Fruit fly (Drosophila melanogaster) whole organism, embryonic: ENCODE data around the gene CG7557.

Experiments
- Antp ChIP-seq: fragments of 200-800 bp; sonication (Bioruptor generic); optimal IDR thresholded peaks from 3 replicates; lab custom pipeline; 2016; ENCODE audit warnings: missing biosample characterization, missing genetic modification characterization
- Bteb2 ChIP-seq: fragments of 200-800 bp; sonication (Bioruptor generic); optimal IDR thresholded peaks from 2 replicates; lab custom pipeline; 2016; ENCODE audit warnings: missing biosample characterization, missing genetic modification characterization
- CG10209 ChIP-seq: fragments of 200-800 bp; sonication (Bioruptor generic); optimal IDR thresholded peaks from 3 replicates; lab custom pipeline; 2017; ENCODE audit warnings: missing biosample characterization, mild to moderate bottlenecking, missing genetic modification characterization, missing genetic modification reagents
- CG10565 ChIP-seq: fragments of 200-800 bp; sonication (Bioruptor generic); optimal IDR thresholded peaks from 3 replicates; lab custom pipeline; 2016; ENCODE audit warnings: missing biosample characterization, mild to moderate bottlenecking, missing genetic modification characterization
- CG12219 ChIP-seq: fragments of 200-800 bp; sonication (Bioruptor generic); optimal IDR thresholded peaks from 3 replicates; lab custom pipeline; 2018; ENCODE audit warnings: missing biosample characterization, mild to moderate bottlenecking, missing genetic modification characterization
- CG13287 ChIP-seq: fragments of 200-800 bp; sonication (Bioruptor generic); IDR thresholded peaks from 2 replicates; pipeline ENCODE4 v1.3.6; 2022; ENCODE audit warnings: missing biosample characterization, missing genetic modification characterization; ENCODE audit not compliant: partially characterized antibody
- CG14965 ChIP-seq: fragments of 200-800 bp; sonication (Bioruptor generic); optimal IDR thresholded peaks from 2 replicates; lab custom pipeline; 2016; ENCODE audit warnings: missing biosample characterization, missing genetic modification characterization, borderline replicate concordance
- CG15011 ChIP-seq: fragments of 200-800 bp; sonication (Bioruptor generic); optimal IDR thresholded peaks from 3 replicates; lab custom pipeline; 2018; ENCODE audit warnings: missing biosample characterization, mild to moderate bottlenecking, missing genetic modification characterization
- CG15696 ChIP-seq: fragments of 200-800 bp; sonication (Bioruptor generic); optimal IDR thresholded peaks from 2 replicates; lab custom pipeline; 2019; ENCODE audit warnings: missing biosample characterization, mild to moderate bottlenecking, missing genetic modification characterization, moderate library complexity
- CG1603 ChIP-seq: fragments of 200-800 bp; sonication (Bioruptor generic); optimal IDR thresholded peaks from 2 replicates; lab custom pipeline; 2019; ENCODE audit warnings: missing biosample characterization, mild to moderate bottlenecking, missing genetic modification characterization, moderate library complexity
- CG1647 ChIP-seq: fragments of 200-800 bp; sonication (Bioruptor generic); optimal IDR thresholded peaks from 3 replicates; lab custom pipeline; 2016; ENCODE audit warnings: missing biosample characterization, missing genetic modification characterization
- CG17912 ChIP-seq: fragments of 200-800 bp; sonication (Bioruptor generic); optimal IDR thresholded peaks from 2 replicates; lab custom pipeline; 2018; ENCODE audit warnings: missing biosample characterization, mild to moderate bottlenecking, missing genetic modification characterization
- CG30431 ChIP-seq: fragments of 200-800 bp; sonication (Bioruptor generic); optimal IDR thresholded peaks from 2 replicates; lab custom pipeline; 2017; ENCODE audit warnings: missing biosample characterization, missing genetic modification characterization
- CG3281 ChIP-seq: fragments of 200-800 bp; sonication (Bioruptor generic); optimal IDR thresholded peaks from 3 replicates; lab custom pipeline; 2017; ENCODE audit warnings: missing biosample characterization, mild to moderate bottlenecking, missing genetic modification characterization
- CG34224 ChIP-seq: fragments of 200-800 bp; sonication (Bioruptor generic); IDR thresholded peaks from 3 replicates; pipeline ENCODE4 v1.3.6; 2022; ENCODE audit warnings: missing biosample characterization, missing genetic modification characterization; ENCODE audit not compliant: partially characterized antibody
- CG4424 ChIP-seq: fragments of 200-800 bp; sonication (Bioruptor generic); optimal IDR thresholded peaks from 3 replicates; lab custom pipeline; 2016; ENCODE audit warnings: missing biosample characterization, missing genetic modification characterization
- CG5180 ChIP-seq: fragments of 200-800 bp; sonication (Bioruptor generic); optimal IDR thresholded peaks from 3 replicates; lab custom pipeline; 2017; ENCODE audit warnings: missing biosample characterization, missing genetic modification characterization, mild to moderate bottlenecking, moderate library complexity, missing genetic modification reagents
- CG7357 ChIP-seq: fragments of 200-800 bp; sonication (Bioruptor generic); IDR thresholded peaks from 3 replicates; pipeline ENCODE4 v1.3.6; 2022; ENCODE audit warnings: missing biosample characterization, missing genetic modification characterization
- CG7372 ChIP-seq: fragments of 200-800 bp; sonication (Bioruptor generic); IDR thresholded peaks from 2 replicates; pipeline ENCODE4 v1.3.6; 2022; ENCODE audit warnings: missing biosample characterization, missing genetic modification characterization
- CG7963 ChIP-seq: fragments of 200-800 bp; sonication (Bioruptor generic); IDR thresholded peaks from 3 replicates; pipeline ENCODE4 v1.3.6; 2022; ENCODE audit warnings: missing biosample characterization, missing genetic modification characterization; ENCODE audit not compliant: partially characterized antibody
- CG8290 ChIP-seq, 3 experiments: fragments of 200-800 bp; sonication (Bioruptor generic); optimal IDR thresholded peaks; 2 replicates each; lab custom pipeline; 2016 to 2019; ENCODE audit warnings: missing biosample characterization in 3 of 3, missing genetic modification characterization in 3 of 3, mild to moderate bottlenecking in 2 of 3, moderate library complexity in 1 of 3
- CG9609 ChIP-seq: fragments of 200-800 bp; sonication (Bioruptor generic); optimal IDR thresholded peaks from 3 replicates; lab custom pipeline; 2016; ENCODE audit warnings: missing biosample characterization, missing genetic modification characterization
- CG9797 ChIP-seq: fragments of 200-800 bp; sonication (Bioruptor generic); optimal IDR thresholded peaks from 3 replicates; lab custom pipeline; 2018; ENCODE audit warnings: missing biosample characterization, mild to moderate bottlenecking, missing genetic modification characterization
- Doc2 ChIP-seq: fragments of 200-800 bp; sonication (Bioruptor generic); IDR thresholded peaks from 2 replicates; pipeline ENCODE4 v1.3.6; 2022; ENCODE audit warnings: missing biosample characterization, missing genetic modification characterization
- Dref ChIP-seq: fragments of 200-800 bp; sonication (Bioruptor generic); IDR thresholded peaks from 2 replicates; pipeline ENCODE4 v1.3.6; 2022; ENCODE audit warnings: missing biosample characterization, missing genetic modification characterization
- H2.0 ChIP-seq: fragments of 200-800 bp; sonication (Bioruptor generic); IDR thresholded peaks from 2 replicates; pipeline ENCODE4 v1.3.6; 2022; ENCODE audit warnings: missing biosample characterization, missing genetic modification characterization
- HLH3B ChIP-seq: fragments of 200-800 bp; sonication (Bioruptor generic); IDR thresholded peaks from 2 replicates; pipeline ENCODE4 v1.3.6; 2022; ENCODE audit warnings: missing biosample characterization, missing genetic modification characterization
- Hey ChIP-seq: fragments of 200-800 bp; sonication (Bioruptor generic); optimal IDR thresholded peaks from 3 replicates; lab custom pipeline; 2018; ENCODE audit warnings: missing biosample characterization, mild to moderate bottlenecking, missing genetic modification characterization
- Nf-YA ChIP-seq: fragments of 200-800 bp; sonication (Bioruptor generic); IDR thresholded peaks from 2 replicates; pipeline ENCODE4 v1.3.6; 2022; ENCODE audit warnings: missing biosample characterization, missing genetic modification characterization
- Pdp1 ChIP-seq, 2 experiments: fragments of 200-800 bp; sonication (Bioruptor generic); optimal IDR thresholded peaks; 3 replicates each; lab custom pipeline; 2016; ENCODE audit warnings: missing biosample characterization in 2 of 2, missing genetic modification characterization in 2 of 2, mild to moderate bottlenecking in 1 of 2, moderate library complexity in 1 of 2
- Rfx ChIP-seq: fragments of 200-800 bp; sonication (Bioruptor generic); IDR thresholded peaks from 2 replicates; pipeline ENCODE4 v1.3.6; 2022; ENCODE audit warnings: missing biosample characterization, missing genetic modification characterization
- Sox100B ChIP-seq: fragments of 200-800 bp; sonication (Bioruptor generic); optimal IDR thresholded peaks from 3 replicates; lab custom pipeline; 2018; ENCODE audit warnings: missing biosample characterization, mild to moderate bottlenecking, missing genetic modification characterization
- Taf1 ChIP-seq: fragments of 200-800 bp; sonication (Bioruptor generic); IDR thresholded peaks from 2 replicates; pipeline ENCODE4 v1.3.6; 2022; ENCODE audit warnings: missing biosample characterization, missing genetic modification characterization
- Trl ChIP-seq, 3 experiments: fragments of >200 bp in 2 of 3; fragments of 200-800 bp in 1 of 3; sonication (Bioruptor generic) in 1 of 3; optimal IDR thresholded peaks; 2 replicates in 1 of 3; 3 replicates in 2 of 3; lab custom pipeline; 2016 to 2017; ENCODE audit warnings: missing biosample characterization in 1 of 3, missing genetic modification characterization in 1 of 3
- br ChIP-seq: fragments of >200 bp; optimal IDR thresholded peaks from 2 replicates; lab custom pipeline; 2017
- ci ChIP-seq: fragments of 200-800 bp; sonication (Bioruptor generic); IDR thresholded peaks from 3 replicates; pipeline ENCODE4 v1.3.6; 2022; ENCODE audit warnings: missing biosample characterization, missing genetic modification characterization
- dati ChIP-seq: fragments of 200-800 bp; sonication (Bioruptor generic); IDR thresholded peaks from 2 replicates; pipeline ENCODE4 v1.3.6; 2022; ENCODE audit warnings: missing biosample characterization, missing genetic modification characterization
- en ChIP-seq: fragments of 200-800 bp; sonication (Bioruptor generic); optimal IDR thresholded peaks from 2 replicates; lab custom pipeline; 2016; ENCODE audit warnings: missing biosample characterization, missing genetic modification characterization
- fd64A ChIP-seq: fragments of 200-800 bp; sonication (Bioruptor generic); optimal IDR thresholded peaks from 3 replicates; lab custom pipeline; 2018; ENCODE audit warnings: missing biosample characterization, mild to moderate bottlenecking, missing genetic modification characterization
- ham ChIP-seq: fragments of 200-800 bp; sonication (Bioruptor generic); IDR thresholded peaks from 2 replicates; pipeline ENCODE4 v1.3.6; 2022; ENCODE audit warnings: missing biosample characterization, missing genetic modification characterization
- nau ChIP-seq: fragments of 200-800 bp; sonication (Bioruptor generic); optimal IDR thresholded peaks from 3 replicates; lab custom pipeline; 2017; ENCODE audit warnings: missing biosample characterization, mild to moderate bottlenecking, missing genetic modification characterization, missing genetic modification reagents
- nmo ChIP-seq: fragments of 200-800 bp; sonication (Bioruptor generic); optimal IDR thresholded peaks from 2 replicates; lab custom pipeline; 2018; ENCODE audit warnings: missing biosample characterization, mild to moderate bottlenecking, missing genetic modification characterization, moderate library complexity
- prd ChIP-seq, 3 experiments: fragments of >200 bp in 2 of 3; fragments of 200-800 bp in 1 of 3; sonication (Bioruptor generic) in 1 of 3; optimal IDR thresholded peaks in 2 of 3; IDR thresholded peaks in 1 of 3; 2 replicates in 2 of 3; 3 replicates in 1 of 3; pipeline versions ENCODE4 v1.3.6 to Lab custom; 2017 to 2022; ENCODE audit warnings: missing biosample characterization in 1 of 3, missing genetic modification characterization in 1 of 3
- repo ChIP-seq: fragments of 200-800 bp; sonication (Bioruptor generic); optimal IDR thresholded peaks from 2 replicates; lab custom pipeline; 2016; ENCODE audit warnings: missing biosample characterization, missing genetic modification characterization
- rib ChIP-seq: fragments of 200-800 bp; sonication (Bioruptor generic); IDR thresholded peaks from 2 replicates; pipeline ENCODE4 v1.3.6; 2022; ENCODE audit warnings: missing biosample characterization, missing genetic modification characterization
- sens ChIP-seq: fragments of 200-800 bp; sonication (Bioruptor generic); peaks from one replicate; lab custom pipeline; 2016; ENCODE audit warnings: missing biosample characterization, missing genetic modification characterization
- sim ChIP-seq: fragments of 200-800 bp; sonication (Bioruptor generic); IDR thresholded peaks from 2 replicates; pipeline ENCODE4 v1.3.6; 2022; ENCODE audit warnings: missing biosample characterization, missing genetic modification characterization
- sqz ChIP-seq: fragments of 200-800 bp; sonication (Bioruptor generic); optimal IDR thresholded peaks from 3 replicates; lab custom pipeline; 2018; ENCODE audit warnings: missing biosample characterization, mild to moderate bottlenecking, missing genetic modification characterization
- ssp ChIP-seq: fragments of 200-800 bp; sonication (Bioruptor generic); IDR thresholded peaks from 2 replicates; pipeline ENCODE4 v1.3.6; 2022; ENCODE audit warnings: missing biosample characterization, missing genetic modification characterization
- wor ChIP-seq: fragments of 200-800 bp; sonication (Bioruptor generic); IDR thresholded peaks from 2 replicates; pipeline ENCODE4 v1.3.6; 2022; ENCODE audit warnings: missing biosample characterization, missing genetic modification characterization
- zen2 ChIP-seq: fragments of 200-800 bp; sonication (Bioruptor generic); IDR thresholded peaks from 3 replicates; pipeline ENCODE4 v1.3.6; 2022; ENCODE audit warnings: missing biosample characterization, missing genetic modification characterization; ENCODE audit not compliant: partially characterized antibody

The CG7557 gene

dm6 chr3L:11429695-11430094, 15.3 kb upstream of the CG7557 start (continued):
- peak; percentile 43 for TF ChIP-seq CG30431 (GFP tag; lab: Kevin White, UChicago)
- no peak for TF ChIP-seq dati (GFP tag; lab: Robert Waterston, UW)
- TF ChIP-seq CG13287 (GFP tag; lab: Robert Waterston, UW), result no peak
- no peak for TF ChIP-seq CG17912 (GFP tag; lab: Kevin White, UChicago)
- no peak for TF ChIP-seq H2.0 (GFP tag; lab: Robert Waterston, UW)
- no peak for TF ChIP-seq br (lab: Kevin White, UChicago)
- no peak for TF ChIP-seq HLH3B (GFP tag; lab: Robert Waterston, UW)
- no peak for TF ChIP-seq ham
- no peak for TF ChIP-seq sim
- no peak for TF ChIP-seq CG5180 (GFP tag; lab: Kevin White, UChicago)
- no peak for TF ChIP-seq CG7963
- peak; percentile 6 for TF ChIP-seq en (GFP tag; lab: Kevin White, UChicago)
- no peak for TF ChIP-seq Dref (GFP tag; lab: Robert Waterston, UW)
- no peak for TF ChIP-seq rib (GFP tag; lab: Robert Waterston, UW)
- TF ChIP-seq CG34224 (GFP tag; lab: Robert Waterston, UW), result no peak
- no peak for TF ChIP-seq CG1647
- no peak for TF ChIP-seq CG10565 (GFP tag; lab: Kevin White, UChicago)
- TF ChIP-seq Rfx (GFP tag; lab: Robert Waterston, UW), result no peak
- TF ChIP-seq CG9609, result no peak
- TF ChIP-seq Hey (tag; lab: Kevin White, UChicago), result no peak
- TF ChIP-seq CG8290 (GFP tag; optimal IDR thresholded peaks at IDR 0.05; lab: Kevin White, UChicago), result no peak
- TF ChIP-seq CG8290 (tag; optimal IDR thresholded peaks at IDR 0.05; lab: Kevin White, UChicago), result no peak
- no peak for TF ChIP-seq CG3281 (GFP tag; lab: Kevin White, UChicago)
- no peak for TF ChIP-seq nau (GFP tag; lab: Kevin White, UChicago)
- no peak for TF ChIP-seq CG12219 (GFP tag; lab: Kevin White, UChicago)
- no peak for TF ChIP-seq CG15011
- no peak for TF ChIP-seq CG9797
- no peak for TF ChIP-seq Pdp1 (GFP tag; optimal IDR thresholded peaks at IDR 0.05; lab: Kevin White, UChicago)
- TF ChIP-seq Antp (GFP tag; lab: Kevin White, UChicago), result peak; percentile 13
- TF ChIP-seq Sox100B (GFP tag; lab: Kevin White, UChicago), result peak; percentile 19
- TF ChIP-seq repo, result no peak
- no peak for TF ChIP-seq Trl (optimal IDR thresholded peaks at IDR 0.05; lab: Kevin White, UChicago)
- no peak for TF ChIP-seq Trl (GFP tag; optimal IDR thresholded peaks at IDR 0.05; lab: Kevin White, UChicago)
- no peak for TF ChIP-seq ssp
- 0 out of 2 replicates have a peak, but pooled peaks have one; percentile 30 for TF ChIP-seq wor (GFP tag; lab: Robert Waterston, UW)
- no peak for TF ChIP-seq CG7372 (GFP tag; lab: Robert Waterston, UW)
- no peak for TF ChIP-seq sqz
- no peak for TF ChIP-seq CG15696
- TF ChIP-seq zen2 (GFP tag; lab: Robert Waterston, UW), result no peak
- TF ChIP-seq ci (GFP tag; lab: Robert Waterston, UW), result no peak
- TF ChIP-seq CG10209 (GFP tag; lab: Kevin White, UChicago), result peak; percentile 48
- no peak for TF ChIP-seq Taf1 (GFP tag; lab: Robert Waterston, UW)
- TF ChIP-seq CG7357 (GFP tag; lab: Robert Waterston, UW), result no peak
- TF ChIP-seq Nf-YA (GFP tag; lab: Robert Waterston, UW), result no peak
- no peak for TF ChIP-seq prd (optimal IDR thresholded peaks at IDR 0.05; lab: Kevin White, UChicago)
- TF ChIP-seq prd (GFP tag; IDR thresholded peaks at IDR 0.05; lab: Robert Waterston, UW), result peak; percentile 42; the same call in 1 of the 3 replicates
- TF ChIP-seq Bteb2 (GFP tag; lab: Kevin White, UChicago), result no peak
- no peak for TF ChIP-seq CG14965 (GFP tag; lab: Kevin White, UChicago)
- TF ChIP-seq CG4424 (GFP tag; lab: Kevin White, UChicago), result peak; percentile 26
- TF ChIP-seq nmo (GFP tag; lab: Kevin White, UChicago), result no peak
- no peak for TF ChIP-seq Doc2
- TF ChIP-seq sens (GFP tag; lab: Kevin White, UChicago), result peak; percentile 89
- TF ChIP-seq fd64A (GFP tag; lab: Kevin White, UChicago), result no peak
- TF ChIP-seq CG1603, result peak; percentile 50
